Worm (Caenorhabditis elegans) whole organism, L3 larva: ENCODE measurements around the gene F12F6.7.

ENCODE experiments used
- R02D3.7 ChIP-seq: fragments of 150-350 bp; optimal IDR thresholded peaks from 2 replicates; lab custom pipeline; 2014; ENCODE audit warnings: missing biosample characterization, missing genetic modification characterization
- ZK546.5 ChIP-seq: sonication (generic microtip); optimal IDR thresholded peaks from 2 replicates; lab custom pipeline; 2017; ENCODE audit warnings: missing biosample characterization, missing genetic modification characterization
- ama-1 ChIP-seq: fragments of 150-350 bp; optimal IDR thresholded peaks from 2 replicates; lab custom pipeline; 2018
- ceh-16 ChIP-seq: sonication (generic microtip); optimal IDR thresholded peaks from 2 replicates; lab custom pipeline; 2017; ENCODE audit warnings: missing biosample characterization, missing genetic modification characterization
- ceh-82 ChIP-seq: fragments of 150-350 bp; optimal IDR thresholded peaks from 2 replicates; lab custom pipeline; 2014; ENCODE audit warnings: missing biosample characterization, missing genetic modification characterization
- egl-27 ChIP-seq: sonication (generic microtip); optimal IDR thresholded peaks from 4 replicates; lab custom pipeline; 2017; ENCODE audit warnings: missing biosample characterization, missing genetic modification reagents, missing genetic modification characterization
- egl-5 ChIP-seq: fragments of 150-350 bp; optimal IDR thresholded peaks from 2 replicates; lab custom pipeline; 2017; ENCODE audit warnings: missing biosample characterization, missing genetic modification reagents, missing genetic modification characterization, inconsistent platforms
- elt-2 ChIP-seq: sonication (generic microtip); optimal IDR thresholded peaks from 2 replicates; lab custom pipeline; 2016; ENCODE audit warnings: missing genetic modification reagents, mild to moderate bottlenecking, missing genetic modification characterization, missing compliant biosample characterization
- elt-3 ChIP-seq, 3 experiments: fragments of 150-350 bp in 1 of 3; sonication (generic microtip) in 2 of 3; optimal IDR thresholded peaks; 2 replicates in 2 of 3; 4 replicates in 1 of 3; lab custom pipeline; 2014 to 2017; ENCODE audit warnings: missing biosample characterization in 3 of 3, missing genetic modification characterization in 3 of 3
- eor-1 ChIP-seq, 2 experiments: fragments of 150-350 bp; optimal IDR thresholded peaks; 2 replicates each; lab custom pipeline; 2014 to 2018; ENCODE audit warnings: missing biosample characterization in 2 of 2, missing genetic modification characterization in 2 of 2
- fkh-2 ChIP-seq: fragments of 150-350 bp; optimal IDR thresholded peaks from 2 replicates; lab custom pipeline; 2014; ENCODE audit warnings: missing biosample characterization, missing genetic modification reagents, missing genetic modification characterization
- fos-1 ChIP-seq: fragments of 150-350 bp; optimal IDR thresholded peaks from 2 replicates; lab custom pipeline; 2014; ENCODE audit warnings: missing biosample characterization, missing genetic modification characterization
- hmg-11 ChIP-seq: sonication (generic microtip); optimal IDR thresholded peaks from 2 replicates; lab custom pipeline; 2016; ENCODE audit warnings: missing genetic modification characterization, missing compliant biosample characterization
- lin-15B ChIP-seq: fragments of 150-350 bp; optimal IDR thresholded peaks from 2 replicates; lab custom pipeline; 2014; ENCODE audit warnings: missing biosample characterization, missing genetic modification characterization
- lin-39 ChIP-seq: fragments of 150-350 bp; optimal IDR thresholded peaks from 2 replicates; lab custom pipeline; 2018; ENCODE audit warnings: missing biosample characterization, missing genetic modification reagents, missing genetic modification characterization
- lsy-12 ChIP-seq: sonication (generic microtip); optimal IDR thresholded peaks from 2 replicates; lab custom pipeline; 2016; ENCODE audit warnings: mild to moderate bottlenecking, missing genetic modification characterization, missing compliant biosample characterization
- mdl-1 ChIP-seq: fragments of 150-350 bp; optimal IDR thresholded peaks from 2 replicates; lab custom pipeline; 2014; ENCODE audit warnings: missing biosample characterization, missing genetic modification characterization
- mml-1 ChIP-seq: fragments of 150-350 bp; sonication (generic microtip); optimal IDR thresholded peaks from 3 replicates; lab custom pipeline; 2014; ENCODE audit warnings: missing biosample characterization, missing genetic modification characterization
- nfya-1 ChIP-seq: sonication (generic microtip); optimal IDR thresholded peaks from 2 replicates; lab custom pipeline; 2017; ENCODE audit warnings: missing genetic modification characterization, mild to moderate bottlenecking, missing compliant biosample characterization, antibody characterized with exemption, moderate library complexity; ENCODE audit not compliant: insufficient read depth
- nhr-11 ChIP-seq: fragments of 150-350 bp; optimal IDR thresholded peaks from 2 replicates; lab custom pipeline; 2014; ENCODE audit warnings: missing biosample characterization, missing genetic modification characterization
- nhr-23 ChIP-seq: fragments of 150-350 bp; optimal IDR thresholded peaks from 2 replicates; lab custom pipeline; 2014; ENCODE audit warnings: missing biosample characterization, missing genetic modification reagents, missing genetic modification characterization
- nhr-25 ChIP-seq: sonication (generic microtip); optimal IDR thresholded peaks from 2 replicates; lab custom pipeline; 2017; ENCODE audit warnings: missing biosample characterization, missing genetic modification characterization
- nhr-28 ChIP-seq: fragments of 150-350 bp; optimal IDR thresholded peaks from 2 replicates; lab custom pipeline; 2014; ENCODE audit warnings: missing biosample characterization, missing genetic modification characterization
- nhr-43 ChIP-seq: sonication (generic microtip); optimal IDR thresholded peaks from 2 replicates; lab custom pipeline; 2016; ENCODE audit warnings: mild to moderate bottlenecking, missing genetic modification characterization, missing compliant biosample characterization; ENCODE audit not compliant: poor library complexity, severe bottlenecking
- nhr-76 ChIP-seq: fragments of 150-350 bp; sonication (generic microtip); optimal IDR thresholded peaks from 5 replicates; lab custom pipeline; 2014; ENCODE audit warnings: missing biosample characterization, missing genetic modification characterization
- pha-4 ChIP-seq: fragments of 150-350 bp; optimal IDR thresholded peaks from 2 replicates; lab custom pipeline; 2014; ENCODE audit warnings: missing biosample characterization, missing genetic modification reagents, missing genetic modification characterization
- pqm-1 ChIP-seq: fragments of 150-350 bp; optimal IDR thresholded peaks from 2 replicates; lab custom pipeline; 2017; ENCODE audit warnings: missing biosample characterization, missing genetic modification characterization, inconsistent platforms
- sea-2 ChIP-seq: fragments of 150-350 bp; sonication (generic microtip); optimal IDR thresholded peaks from 4 replicates; lab custom pipeline; 2014; ENCODE audit warnings: missing biosample characterization, missing genetic modification reagents, missing genetic modification characterization
- skn-1 ChIP-seq: fragments of 150-350 bp; optimal IDR thresholded peaks from 2 replicates; lab custom pipeline; 2014; ENCODE audit warnings: missing biosample characterization, missing genetic modification characterization
- snpc-4 ChIP-seq: fragments of 150-350 bp; optimal IDR thresholded peaks from 2 replicates; lab custom pipeline; 2014; ENCODE audit warnings: missing biosample characterization, missing genetic modification characterization
- tbx-2 ChIP-seq: sonication (generic microtip); optimal IDR thresholded peaks from 2 replicates; lab custom pipeline; 2016; ENCODE audit warnings: mild to moderate bottlenecking, missing genetic modification characterization, missing compliant biosample characterization
- unc-39 ChIP-seq: sonication (generic microtip); optimal IDR thresholded peaks from 4 replicates; lab custom pipeline; 2017; ENCODE audit warnings: missing biosample characterization, missing genetic modification characterization
- unc-62 ChIP-seq: fragments of 150-350 bp; sonication (generic microtip); optimal IDR thresholded peaks from 4 replicates; lab custom pipeline; 2014; ENCODE audit warnings: missing biosample characterization, missing genetic modification reagents, missing genetic modification characterization
- zag-1 ChIP-seq: fragments of 150-350 bp; optimal IDR thresholded peaks from 2 replicates; lab custom pipeline; 2014; ENCODE audit warnings: missing biosample characterization, missing genetic modification characterization
- ztf-11 ChIP-seq: fragments of 150-350 bp; optimal IDR thresholded peaks from 2 replicates; lab custom pipeline; 2014; ENCODE audit warnings: missing biosample characterization, missing genetic modification characterization

Gene F12F6.7

DNA sequence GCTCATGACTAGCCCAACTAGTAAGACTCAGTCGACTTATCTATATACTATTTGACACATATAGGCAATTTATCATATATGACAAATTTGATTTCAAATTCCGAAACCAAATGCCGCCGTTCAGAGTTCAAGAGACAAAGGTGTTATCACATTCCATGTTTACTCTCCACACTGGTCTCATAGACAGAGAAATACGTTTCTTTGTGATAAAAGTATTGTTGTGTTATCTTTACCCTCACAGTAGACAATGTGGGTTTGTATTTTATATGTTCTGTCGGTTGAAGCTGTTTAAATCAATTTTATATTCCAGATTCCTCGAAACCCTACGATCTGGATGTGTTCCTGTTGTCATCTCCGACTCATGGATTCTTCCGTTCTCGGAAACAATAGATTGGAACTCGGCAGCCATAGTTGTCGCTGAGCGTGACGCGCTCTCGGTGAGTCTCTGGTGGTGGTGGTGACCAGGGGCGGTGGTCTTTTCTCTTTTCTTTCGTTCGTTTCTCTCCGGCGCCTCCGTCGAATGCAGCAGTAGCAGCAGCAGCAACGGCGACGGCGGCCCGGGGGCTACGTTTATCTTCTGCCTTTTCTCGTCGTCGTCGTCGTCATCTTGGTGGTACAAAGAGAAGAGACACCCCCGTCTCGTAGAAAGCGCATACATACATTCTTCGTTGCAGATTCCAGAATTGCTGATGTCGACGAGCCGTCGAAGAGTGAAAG is 21.0 kb upstream of the F12F6.7 start:
- TF ChIP-seq pha-4 (tag; lab: Kevin White, UChicago) (peak; percentile 19), elt-2 (peak; percentile 69), pqm-1 (peak; percentile 77), nfya-1 (tag; lab: Kevin White, UChicago) (no peak)

DNA sequence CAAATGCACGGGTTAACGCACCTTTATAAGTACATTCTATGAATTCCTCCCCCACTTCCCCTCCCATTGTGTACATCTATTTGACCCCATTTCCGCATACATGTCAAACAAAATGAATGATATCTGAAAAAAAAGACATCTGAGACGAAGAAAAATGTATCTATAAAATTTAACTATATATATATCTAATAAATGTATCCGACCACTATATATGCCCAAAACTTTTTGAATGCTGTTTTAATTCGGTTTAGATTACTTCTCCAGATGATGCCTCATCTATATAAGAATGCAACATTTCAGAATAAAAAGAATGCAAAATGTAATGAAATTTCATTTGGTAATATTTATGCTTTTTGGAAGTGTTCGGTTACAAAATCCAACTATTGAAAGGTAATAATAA is 16.9 kb upstream of the F12F6.7 start, which contains the start of gene rib-1:
rib-1 (plus strand) TSS at position 301 of the 400 bp plus-strand sequence.
- TF ChIP-seq nhr-25 (tag; lab: Kevin White, UChicago), result no peak
- TF ChIP-seq zag-1, result no peak
- no peak for TF ChIP-seq skn-1 (tag; lab: Kevin White, UChicago)
- TF ChIP-seq hmg-11 (tag; lab: Kevin White, UChicago), result no peak
- no peak for TF ChIP-seq fos-1 (tag; lab: Kevin White, UChicago)
- no peak for TF ChIP-seq sea-2
- TF ChIP-seq ceh-82 (tag; lab: Kevin White, UChicago), result no peak
- no peak for TF ChIP-seq ztf-11 (tag; lab: Kevin White, UChicago)
- no peak for TF ChIP-seq mml-1 (tag; lab: Kevin White, UChicago)
- TF ChIP-seq egl-27 (tag; lab: Kevin White, UChicago), result no peak
- TF ChIP-seq ZK546.5, result no peak
- no peak for TF ChIP-seq pqm-1
- no peak for TF ChIP-seq eor-1 (tag; optimal IDR thresholded peaks at IDR 0.05; lab: Kevin White, UChicago)
- TF ChIP-seq pha-4 (tag; lab: Kevin White, UChicago), result no peak
- TF ChIP-seq egl-5 (tag; lab: Kevin White, UChicago), result no peak
- TF ChIP-seq lin-15B (tag; lab: Kevin White, UChicago), result no peak
- no peak for TF ChIP-seq ama-1 (lab: Kevin White, UChicago)
- no peak for TF ChIP-seq lsy-12
- TF ChIP-seq unc-62, result no peak
- no peak for TF ChIP-seq elt-3 (tag; optimal IDR thresholded peaks at IDR 0.05; lab: Kevin White, UChicago)

DNA sequence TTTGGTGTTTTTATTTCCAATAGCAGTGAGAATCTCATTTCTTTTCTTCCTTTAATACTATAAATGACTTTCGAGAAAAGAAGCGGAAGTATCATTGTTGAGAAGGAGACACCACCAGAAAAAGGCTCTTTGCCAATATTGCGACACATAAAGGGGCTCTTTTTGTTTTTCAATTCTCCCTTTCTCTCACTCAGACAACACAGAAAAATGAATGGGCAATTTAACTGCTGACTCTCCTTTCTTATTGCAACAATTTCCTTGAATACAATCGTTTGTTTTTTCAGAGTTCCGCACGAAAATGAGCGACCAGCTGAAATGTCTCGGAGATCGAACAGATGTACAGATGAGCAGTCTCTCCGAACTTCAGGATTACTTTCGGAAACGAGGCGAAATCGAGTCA is 12.7 kb upstream of the F12F6.7 start:
- TF ChIP-seq lin-39 (tag; lab: Kevin White, UChicago) (no peak), egl-5 (tag; lab: Kevin White, UChicago) (peak; percentile 69)

DNA sequence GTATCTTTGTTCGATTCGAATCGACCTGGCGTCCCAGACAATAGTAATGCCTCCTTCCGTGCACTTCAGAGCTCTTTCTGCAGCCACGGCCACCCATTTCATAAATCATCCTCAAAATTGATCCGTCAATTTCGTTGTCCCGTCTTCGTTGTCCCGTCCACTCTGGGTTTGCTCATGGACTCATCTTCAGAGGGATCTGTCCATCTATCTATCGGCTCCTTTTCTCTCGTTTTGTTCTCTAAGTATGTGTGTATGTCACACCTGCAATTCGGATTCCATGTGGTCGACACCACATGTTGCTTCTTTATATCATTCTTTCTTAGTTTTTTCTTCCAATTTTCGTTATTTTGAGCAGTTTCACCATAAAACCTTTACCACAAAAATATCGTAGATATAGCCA is 10.9 kb upstream of the F12F6.7 start:
- TF ChIP-seq lin-39 (tag; lab: Kevin White, UChicago) (peak; percentile 12), skn-1 (tag; lab: Kevin White, UChicago) (no peak), nfya-1 (tag; lab: Kevin White, UChicago) (peak; percentile 27)

DNA sequence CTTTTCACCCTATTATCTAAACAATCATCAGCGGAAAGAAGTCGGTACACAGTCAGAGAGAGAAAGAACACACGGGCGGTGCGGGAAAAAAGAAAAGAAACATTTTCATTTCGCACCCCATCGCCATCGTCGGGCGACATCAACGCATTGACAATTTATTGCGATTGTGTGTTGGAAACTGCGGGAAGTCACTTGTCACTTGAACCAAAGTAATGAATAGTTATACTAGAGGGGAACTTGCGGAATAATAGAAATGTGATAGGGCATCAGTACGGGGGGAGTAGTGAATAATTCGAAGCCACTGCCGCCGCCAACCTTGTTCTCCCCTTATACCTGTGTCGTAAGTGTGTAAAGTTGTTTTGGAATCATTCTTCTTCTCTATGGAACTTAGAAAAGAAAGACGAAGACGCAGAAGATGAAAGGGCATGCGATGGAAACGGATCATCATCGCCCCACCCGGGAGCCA is 9.8 kb upstream of the F12F6.7 start:
- TF ChIP-seq nfya-1 (tag; lab: Kevin White, UChicago) (no peak), lin-39 (tag; lab: Kevin White, UChicago) (peak; percentile 33), ama-1 (lab: Kevin White, UChicago) (peak; percentile 14), elt-3 (tag; optimal IDR thresholded peaks at IDR 0.05; lab: Kevin White, UChicago) (peak in 1 of 3 experiments; percentile 68), ceh-16 (no peak), nhr-76 (tag; lab: Kevin White, UChicago) (no peak)

DNA sequence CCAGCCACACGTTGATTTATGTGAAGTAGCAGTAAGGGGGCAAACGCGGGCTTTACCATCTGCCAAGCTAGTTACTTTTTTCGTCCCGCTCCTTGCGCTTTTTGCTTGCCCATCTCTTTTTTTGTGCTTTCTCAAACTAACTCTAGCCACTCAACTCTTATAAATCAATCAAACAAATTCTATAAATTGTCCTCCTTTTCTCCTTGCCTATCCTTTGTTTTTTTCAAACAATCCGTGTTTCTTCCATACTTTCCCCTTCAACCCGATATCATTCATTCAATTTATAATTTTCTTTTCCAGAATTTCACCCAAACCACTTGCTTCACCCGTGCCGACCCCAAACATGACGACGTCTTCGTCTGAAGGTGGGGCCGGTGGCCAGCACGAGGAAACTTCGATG is 8.6 kb upstream of the F12F6.7 start, which contains the start of gene srgp-1:
srgp-1 (plus strand) TSS at position 301 of the 400 bp plus-strand sequence.
- no peak for TF ChIP-seq snpc-4
- TF ChIP-seq hmg-11 (tag; lab: Kevin White, UChicago), result no peak
- TF ChIP-seq elt-3 (tag; optimal IDR thresholded peaks at IDR 0.05; lab: Kevin White, UChicago), result no peak

DNA sequence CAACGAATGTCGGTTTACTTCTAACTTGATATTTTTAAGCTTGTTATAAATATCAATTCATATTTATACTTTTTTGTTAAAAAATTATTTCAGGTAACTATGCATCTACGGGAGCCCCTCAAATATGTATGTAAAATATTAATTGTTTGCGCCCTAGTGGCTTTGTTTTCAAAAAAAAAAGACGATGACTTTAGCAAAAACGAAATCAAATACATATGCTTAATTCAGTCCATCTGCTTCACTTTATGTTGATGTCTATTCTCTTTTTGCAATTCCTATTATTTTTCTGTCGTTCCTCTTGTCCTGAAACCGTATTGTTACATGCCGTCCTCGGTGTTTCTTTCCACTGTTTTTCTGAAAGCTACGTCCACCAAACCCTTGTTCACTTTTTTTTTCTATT is 8.2 kb upstream of the F12F6.7 start:
- TF ChIP-seq ama-1 (lab: Kevin White, UChicago) (no peak), nhr-28 (tag; lab: Kevin White, UChicago) (no peak), unc-62 (no peak), mdl-1 (tag; lab: Kevin White, UChicago) (no peak), ztf-11 (tag; lab: Kevin White, UChicago) (no peak), nhr-23 (tag; lab: Kevin White, UChicago) (no peak), tbx-2 (tag; lab: Kevin White, UChicago) (no peak), lin-15B (tag; lab: Kevin White, UChicago) (no peak), nhr-76 (tag; lab: Kevin White, UChicago) (no peak), nhr-11 (tag; lab: Kevin White, UChicago) (no peak), pqm-1 (no peak), nhr-43 (tag; lab: Kevin White, UChicago) (no peak), unc-39 (tag; lab: Kevin White, UChicago) (no peak), mml-1 (tag; lab: Kevin White, UChicago) (no peak), sea-2 (no peak), nhr-25 (tag; lab: Kevin White, UChicago) (no peak), fkh-2 (no peak), nfya-1 (tag; lab: Kevin White, UChicago) (no peak), R02D3.7 (tag; lab: Kevin White, UChicago) (no peak), elt-3 (tag; optimal IDR thresholded peaks at IDR 0.05; lab: Kevin White, UChicago) (no peak)
